Worm (Caenorhabditis elegans): ENCODE data around the gene nspb-4.

DNA sequence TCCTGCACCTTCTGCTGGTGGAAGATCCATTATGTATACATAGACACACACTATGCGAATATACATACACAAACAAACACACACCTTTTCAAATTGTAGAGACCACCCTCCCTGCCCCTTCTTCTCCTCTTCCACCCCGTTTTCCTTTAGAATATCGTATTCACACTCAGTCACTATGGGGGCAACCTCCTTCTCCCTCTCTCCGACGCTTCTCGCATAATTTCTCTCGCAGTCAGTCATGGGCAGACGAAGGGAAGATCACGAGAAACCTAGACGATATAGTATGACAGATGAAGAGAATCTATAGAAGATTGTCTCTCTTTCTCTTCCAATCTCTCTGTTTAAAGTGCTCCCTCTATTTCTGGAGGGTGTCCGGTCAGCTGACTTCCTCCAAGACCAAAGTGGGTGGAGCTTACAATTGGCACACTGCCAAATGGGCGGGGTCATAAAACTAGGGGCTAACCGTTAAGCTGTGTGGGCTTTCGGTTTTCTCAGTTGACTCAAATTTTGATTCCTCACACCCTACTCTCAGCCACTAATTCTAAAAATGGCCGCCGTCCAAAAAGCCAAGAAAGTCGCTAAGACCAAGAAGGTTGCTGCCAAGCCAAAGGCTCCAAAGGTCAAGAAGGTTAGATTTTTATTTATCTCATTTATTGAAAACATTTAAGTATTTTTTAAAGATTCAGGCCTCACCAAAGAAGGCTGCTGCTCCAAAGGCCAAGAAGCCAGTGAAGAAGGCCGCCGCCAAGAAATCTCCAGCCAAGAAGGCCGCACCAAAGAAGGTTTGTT is 48.0 kb downstream of the nspb-4 start, which contains the start of gene hil-7:
- TF ChIP-seq nhr-28 (tag; optimal IDR thresholded peaks at IDR 0.05) (no peak), blmp-1 (tag; optimal IDR thresholded peaks at IDR 0.05) (peak; percentile 29), nhr-12 (tag; optimal IDR thresholded peaks at IDR 0.05) (no peak), lsy-2 (tag; optimal IDR thresholded peaks at IDR 0.05) (peak; percentile 74), hlh-1 (tag; optimal IDR thresholded peaks at IDR 0.05) (peak; percentile 90), lin-32 (GFP tag; optimal IDR thresholded peaks at IDR 0.05) (peak; percentile 7), nhr-237 (tag; optimal IDR thresholded peaks at IDR 0.05) (peak; percentile 59), ceh-39 (tag; optimal IDR thresholded peaks at IDR 0.05) (no peak), elt-1 (tag; optimal IDR thresholded peaks at IDR 0.05; ENCODE audit: borderline replicate concordance, insufficient read depth) (no peak)

All from whole organism, mixed stage, embryonic.